Worm (Caenorhabditis elegans) whole organism, young adult: Measurements from ENCODE around the gene F10D7.10.

Experiments
- B0261.1 ChIP-seq: sonication (generic microtip); optimal IDR thresholded peaks from 2 replicates; lab custom pipeline; 2016; ENCODE audit warnings: mild to moderate bottlenecking, missing genetic modification characterization, moderate library complexity, missing compliant biosample characterization
- F22D6.2 ChIP-seq: sonication (generic microtip); optimal IDR thresholded peaks from 2 replicates; lab custom pipeline; 2016; ENCODE audit warnings: mild to moderate bottlenecking, missing genetic modification characterization, missing compliant biosample characterization
- F23B12.7 ChIP-seq: sonication (generic microtip); optimal IDR thresholded peaks from 2 replicates; lab custom pipeline; 2017; ENCODE audit warnings: missing genetic modification characterization, mild to moderate bottlenecking, missing compliant biosample characterization, antibody characterized with exemption, moderate library complexity; ENCODE audit not compliant: insufficient read depth
- F52B5.7 ChIP-seq: sonication (generic microtip); optimal IDR thresholded peaks from 2 replicates; lab custom pipeline; 2016; ENCODE audit warnings: mild to moderate bottlenecking, missing genetic modification characterization, missing compliant biosample characterization
- K12H6.12 ChIP-seq: fragments of 200-800 bp; sonication (Bioruptor generic); optimal IDR thresholded peaks from 2 replicates; lab custom pipeline; 2018; ENCODE audit warnings: mild to moderate bottlenecking, missing genetic modification characterization, missing compliant biosample characterization
- T26A5.8 ChIP-seq: sonication (generic microtip); optimal IDR thresholded peaks from 2 replicates; lab custom pipeline; 2016; ENCODE audit warnings: missing genetic modification characterization, missing compliant biosample characterization
- Y53F4B.3 ChIP-seq: fragments of 200-800 bp; sonication (Bioruptor generic); IDR thresholded peaks from 2 replicates; pipeline ENCODE4 v1.3.6; 2022; ENCODE audit warnings: missing genetic modification reagents, missing genetic modification characterization, missing compliant biosample characterization
- ZK185.1 ChIP-seq: sonication (generic microtip); optimal IDR thresholded peaks from 2 replicates; lab custom pipeline; 2016; ENCODE audit warnings: mild to moderate bottlenecking, missing genetic modification characterization, missing compliant biosample characterization; ENCODE audit not compliant: poor library complexity, severe bottlenecking
- akir-1 ChIP-seq: fragments of 200-800 bp; sonication (Bioruptor generic); optimal IDR thresholded peaks from 2 replicates; lab custom pipeline; 2018; ENCODE audit warnings: mild to moderate bottlenecking, missing genetic modification characterization, moderate library complexity, missing compliant biosample characterization
- aptf-2 ChIP-seq: fragments of 200-800 bp; sonication (Bioruptor generic); conservative IDR thresholded peaks from 2 replicates; pipeline ENCODE4 v1.3.6; 2022; ENCODE audit warnings: missing genetic modification reagents, missing genetic modification characterization, missing compliant biosample characterization
- aptf-3 ChIP-seq: fragments of 200-800 bp; sonication (Bioruptor generic); IDR thresholded peaks from 2 replicates; pipeline ENCODE4 v1.3.6; 2022; ENCODE audit warnings: missing genetic modification characterization, missing compliant biosample characterization
- bed-1 ChIP-seq: fragments of 200-800 bp; sonication (Bioruptor generic); IDR thresholded peaks from 2 replicates; pipeline ENCODE4 v1.3.6; 2022; ENCODE audit warnings: missing genetic modification reagents, missing genetic modification characterization, missing compliant biosample characterization
- cebp-1 ChIP-seq, 2 experiments: fragments of 200-800 bp in 1 of 2; sonication (Bioruptor generic) in 1 of 2; sonication (generic microtip) in 1 of 2; IDR thresholded peaks in 1 of 2; optimal IDR thresholded peaks in 1 of 2; 2 replicates each; pipeline versions ENCODE4 v1.3.6 to Lab custom; 2017 to 2022; ENCODE audit warnings: missing compliant biosample characterization in 2 of 2, missing genetic modification characterization in 2 of 2, mild to moderate bottlenecking in 1 of 2, missing genetic modification reagents in 1 of 2, moderate library complexity in 1 of 2
- cebp-2 ChIP-seq: fragments of 200-800 bp; sonication (Bioruptor generic); IDR thresholded peaks from 2 replicates; pipeline ENCODE4 v1.3.6; 2022; ENCODE audit warnings: missing genetic modification characterization, missing compliant biosample characterization
- ceh-79 ChIP-seq: sonication (generic microtip); optimal IDR thresholded peaks from 2 replicates; lab custom pipeline; 2017; ENCODE audit warnings: mild to moderate bottlenecking, missing genetic modification characterization, missing compliant biosample characterization
- egl-18 ChIP-seq: fragments of 200-800 bp; sonication (Bioruptor generic); IDR thresholded peaks from 2 replicates; pipeline ENCODE4 v1.3.6; 2022; ENCODE audit warnings: missing genetic modification reagents, missing genetic modification characterization, missing compliant biosample characterization
- ets-4 ChIP-seq: fragments of 200-800 bp; sonication (Bioruptor generic); optimal IDR thresholded peaks from 2 replicates; lab custom pipeline; 2018; ENCODE audit warnings: mild to moderate bottlenecking, missing genetic modification characterization, missing compliant biosample characterization
- hsf-1 ChIP-seq: fragments of 200-800 bp; sonication (Bioruptor generic); IDR thresholded peaks from 2 replicates; pipeline ENCODE4 v1.3.6; 2022; ENCODE audit warnings: missing genetic modification reagents, missing genetic modification characterization, missing compliant biosample characterization
- let-526 ChIP-seq: fragments of 200-800 bp; sonication (Bioruptor generic); IDR thresholded peaks from 2 replicates; pipeline ENCODE4 v1.3.6; 2022; ENCODE audit warnings: missing genetic modification reagents, missing genetic modification characterization, missing compliant biosample characterization
- let-607 ChIP-seq, 2 experiments: fragments of 200-800 bp in 1 of 2; sonication (Bioruptor generic) in 1 of 2; sonication (generic microtip) in 1 of 2; optimal IDR thresholded peaks; 2 replicates each; lab custom pipeline; 2016 to 2018; ENCODE audit warnings: mild to moderate bottlenecking in 2 of 2, missing compliant biosample characterization in 2 of 2, missing genetic modification characterization in 2 of 2, moderate library complexity in 2 of 2, missing genotype in 1 of 2
- lin-26 ChIP-seq: fragments of 200-800 bp; sonication (Bioruptor generic); IDR thresholded peaks from 2 replicates; pipeline ENCODE4 v1.3.6; 2022; ENCODE audit warnings: missing genetic modification reagents, missing genetic modification characterization, missing compliant biosample characterization
- lsl-1 ChIP-seq: fragments of 200-800 bp; sonication (Bioruptor generic); optimal IDR thresholded peaks from 2 replicates; lab custom pipeline; 2018; ENCODE audit warnings: mild to moderate bottlenecking, missing genetic modification characterization, moderate library complexity, missing compliant biosample characterization
- madf-10 ChIP-seq: sonication (generic microtip); optimal IDR thresholded peaks from 2 replicates; lab custom pipeline; 2016; ENCODE audit warnings: mild to moderate bottlenecking, missing genetic modification characterization, missing compliant biosample characterization
- madf-3 ChIP-seq: fragments of 200-800 bp; sonication (Bioruptor generic); IDR thresholded peaks from 2 replicates; pipeline ENCODE4 v1.3.6; 2022; ENCODE audit warnings: missing genetic modification reagents, missing genetic modification characterization, missing compliant biosample characterization
- madf-6 ChIP-seq: fragments of 200-800 bp; sonication (Bioruptor generic); IDR thresholded peaks from 2 replicates; pipeline ENCODE4 v1.3.6; 2022; ENCODE audit warnings: missing genetic modification reagents, missing genetic modification characterization, missing compliant biosample characterization
- mes-4 ChIP-seq: sonication (generic microtip); optimal IDR thresholded peaks from 2 replicates; lab custom pipeline; 2016; ENCODE audit warnings: missing genotype, missing genetic modification characterization, missing compliant biosample characterization
- nhr-120 ChIP-seq: fragments of 200-800 bp; sonication (Bioruptor generic); IDR thresholded peaks from 2 replicates; pipeline ENCODE4 v1.3.6; 2022; ENCODE audit warnings: missing genetic modification characterization, missing compliant biosample characterization
- nhr-179 ChIP-seq: sonication (generic microtip); optimal IDR thresholded peaks from 2 replicates; lab custom pipeline; 2016; ENCODE audit warnings: mild to moderate bottlenecking, missing genetic modification characterization, missing compliant biosample characterization
- nhr-27 ChIP-seq: fragments of 200-800 bp; sonication (Bioruptor generic); optimal IDR thresholded peaks from 2 replicates; lab custom pipeline; 2018; ENCODE audit warnings: mild to moderate bottlenecking, missing genetic modification characterization, moderate library complexity, missing compliant biosample characterization
- pbrm-1 ChIP-seq: fragments of 200-800 bp; sonication (Bioruptor generic); IDR thresholded peaks from 2 replicates; pipeline ENCODE4 v1.3.6; 2022; ENCODE audit warnings: missing genetic modification reagents, missing genetic modification characterization, missing compliant biosample characterization
- rec-8 ChIP-seq, 2 experiments: sonication (generic microtip); optimal IDR thresholded peaks; 2 replicates each; lab custom pipeline; 2016; ENCODE audit warnings: mild to moderate bottlenecking in 2 of 2, missing genetic modification characterization in 2 of 2, missing genetic modification reagents in 2 of 2, missing genotype in 2 of 2, missing biosample characterization in 1 of 2, missing compliant biosample characterization in 1 of 2, moderate library complexity in 1 of 2
- repo-1 ChIP-seq: sonication (generic microtip); optimal IDR thresholded peaks from 2 replicates; lab custom pipeline; 2017; ENCODE audit warnings: mild to moderate bottlenecking, missing genetic modification characterization, missing compliant biosample characterization
- rpc-1 ChIP-seq, 2 experiments: fragments of 150-350 bp in 1 of 2; sonication (generic microtip) in 1 of 2; optimal IDR thresholded peaks; 2 replicates each; lab custom pipeline; 2014 to 2018; ENCODE audit warnings: missing biosample characterization in 1 of 2, missing genetic modification characterization in 1 of 2, missing genetic modification reagents in 1 of 2, missing genotype in 1 of 2
- sea-2 ChIP-seq: fragments of 200-800 bp; sonication (Bioruptor generic); IDR thresholded peaks from 2 replicates; pipeline ENCODE4 v1.3.6; 2022; ENCODE audit warnings: missing genetic modification characterization, missing compliant biosample characterization
- somi-1 ChIP-seq: fragments of 200-800 bp; sonication (Bioruptor generic); optimal IDR thresholded peaks from 2 replicates; lab custom pipeline; 2018; ENCODE audit warnings: mild to moderate bottlenecking, missing genetic modification characterization, missing compliant biosample characterization
- sptf-2 ChIP-seq: fragments of 200-800 bp; sonication (Bioruptor generic); optimal IDR thresholded peaks from 2 replicates; lab custom pipeline; 2018; ENCODE audit warnings: mild to moderate bottlenecking, missing genetic modification characterization, missing compliant biosample characterization
- tbx-9 ChIP-seq: sonication (generic microtip); optimal IDR thresholded peaks from 2 replicates; lab custom pipeline; 2016; ENCODE audit warnings: borderline replicate concordance, missing genetic modification characterization, inconsistent platforms, missing compliant biosample characterization
- unc-130 ChIP-seq: sonication (generic microtip); optimal IDR thresholded peaks from 2 replicates; lab custom pipeline; 2016; ENCODE audit warnings: missing genetic modification reagents, missing genetic modification characterization, missing compliant biosample characterization
- zfh-2 ChIP-seq: fragments of 200-800 bp; sonication (Bioruptor generic); conservative IDR thresholded peaks from 2 replicates; pipeline ENCODE4 v1.3.6; 2022; ENCODE audit warnings: missing genetic modification reagents, missing genetic modification characterization, missing compliant biosample characterization
- zim-3 ChIP-seq: sonication (generic microtip); optimal IDR thresholded peaks from 2 replicates; lab custom pipeline; 2017; ENCODE audit warnings: mild to moderate bottlenecking, missing genetic modification characterization, moderate library complexity, missing compliant biosample characterization
- ztf-25 ChIP-seq: fragments of 200-800 bp; sonication (Bioruptor generic); IDR thresholded peaks from 2 replicates; pipeline ENCODE4 v1.3.6; 2022; ENCODE audit warnings: missing genetic modification reagents, missing genetic modification characterization, missing compliant biosample characterization
- ztf-3 ChIP-seq: fragments of 200-800 bp; sonication (Bioruptor generic); optimal IDR thresholded peaks from 2 replicates; lab custom pipeline; 2018; ENCODE audit warnings: mild to moderate bottlenecking, missing genetic modification characterization, missing compliant biosample characterization

F10D7.10 gene

DNA sequence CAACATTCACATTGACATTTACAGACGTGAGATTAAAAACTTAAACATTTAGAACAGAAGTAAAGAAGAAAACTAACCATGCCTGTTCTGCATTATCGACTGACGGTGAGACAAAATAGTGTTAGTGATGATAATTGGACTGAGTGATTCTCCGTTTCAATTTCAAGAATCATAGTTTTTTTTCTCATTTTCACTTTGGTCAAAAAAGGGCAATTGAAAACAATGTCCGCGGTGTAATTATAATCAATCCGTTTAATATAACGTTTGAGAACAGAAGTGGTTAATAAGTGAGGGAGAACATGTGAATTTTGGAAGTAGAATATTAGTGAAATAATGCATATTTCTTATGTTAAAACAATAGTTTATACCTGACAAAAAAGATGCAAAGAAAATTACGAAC, at the start of gene F10D7.10:
F10D7.10 (minus strand) TSS at position 101 of the 400 bp plus-strand sequence.
- TF ChIP-seq ztf-3 (GFP tag; lab: Kevin White, UChicago), result no peak
- TF ChIP-seq let-607 (tag; optimal IDR thresholded peaks at IDR 0.05; lab: Kevin White, UChicago), result no peak
- TF ChIP-seq nhr-27, result no peak
- TF ChIP-seq madf-6, result no peak
- no peak for TF ChIP-seq zim-3 (tag; lab: Kevin White, UChicago)
- no peak for TF ChIP-seq bed-1 (GFP tag; lab: Robert Waterston, UW)
- TF ChIP-seq ztf-25, result no peak
- no peak for TF ChIP-seq sea-2
- no peak for TF ChIP-seq cebp-2 (GFP tag; lab: Robert Waterston, UW)
- TF ChIP-seq zfh-2 (GFP tag; lab: Robert Waterston, UW), result no peak
- no peak for TF ChIP-seq somi-1 (GFP tag; lab: Kevin White, UChicago)
- TF ChIP-seq hsf-1 (GFP tag; lab: Robert Waterston, UW), result no peak

- TF ChIP-seq F23B12.7 (no peak), rpc-1 (optimal IDR thresholded peaks at IDR 0.05; lab: Kevin White, UChicago) (no peak), rpc-1 (tag; optimal IDR thresholded peaks at IDR 0.05; lab: Kevin White, UChicago) (no peak)
Measured at ce11 chrX:17428803-17429202, 49.2 kb upstream of the F10D7.10 start, which contains the start of gene pbo-6. Gene pbo-6, plus strand, starts transcription at chrX:17429042.

DNA sequence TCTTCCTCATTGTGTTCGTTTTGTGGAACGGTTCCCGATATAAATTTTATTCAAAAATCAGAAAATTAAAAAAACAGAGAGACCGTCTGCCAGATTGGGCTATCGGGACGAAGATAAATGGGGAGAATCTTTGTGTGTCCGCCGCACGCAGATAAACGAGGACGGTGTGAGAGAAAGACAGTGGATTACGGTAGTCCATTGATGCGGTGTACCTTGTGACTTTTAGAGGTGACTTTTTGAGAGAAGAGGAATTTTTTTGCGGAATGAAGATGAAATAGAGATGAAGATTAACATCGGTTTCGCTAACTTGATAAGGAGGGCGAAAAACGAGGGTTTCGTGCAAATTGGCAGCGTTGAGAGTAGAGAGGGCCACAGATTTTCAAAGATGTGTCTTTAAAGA, 48.2 kb upstream of the F10D7.10 start:
- TF ChIP-seq lin-26 (GFP tag; lab: Robert Waterston, UW) (0 out of 2 replicates have a peak, but pooled peaks have one; percentile 30), Y53F4B.3 (GFP tag; lab: Robert Waterston, UW) (no peak), F22D6.2 (tag; lab: Kevin White, UChicago) (no peak), B0261.1 (no peak)
- TF ChIP-seq, all 124 proteins: peak for 1

- TF ChIP-seq rec-8 (tag; optimal IDR thresholded peaks at IDR 0.05; lab: Kevin White, UChicago) (no peak), zim-3 (tag; lab: Kevin White, UChicago) (no peak), tbx-9 (no peak), nhr-27 (no peak), T26A5.8 (tag; lab: Kevin White, UChicago) (no peak), repo-1 (tag; lab: Kevin White, UChicago) (no peak), sptf-2 (GFP tag; lab: Kevin White, UChicago) (no peak), F52B5.7 (tag; lab: Kevin White, UChicago) (no peak), ets-4 (GFP tag; lab: Kevin White, UChicago) (no peak), nhr-120 (no peak), ZK185.1 (no peak), madf-3 (GFP tag; lab: Robert Waterston, UW) (no peak), K12H6.12 (no peak), pbrm-1 (GFP tag; lab: Robert Waterston, UW) (no peak), akir-1 (no peak), let-526 (no peak)
Measured at ce11 chrX:17426712-17427111, 47.1 kb upstream of the F10D7.10 start.

- TF ChIP-seq lsl-1 (no peak), nhr-179 (tag; lab: Kevin White, UChicago) (no peak), akir-1 (no peak), madf-6 (no peak), mes-4 (tag; lab: Kevin White, UChicago) (no peak), cebp-2 (GFP tag; lab: Robert Waterston, UW) (no peak), ceh-79 (tag; lab: Kevin White, UChicago) (no peak), madf-10 (tag; lab: Kevin White, UChicago) (no peak), unc-130 (GFP tag; lab: Kevin White, UChicago) (no peak), aptf-2 (GFP tag; lab: Robert Waterston, UW) (no peak), aptf-3 (no peak), egl-18 (GFP tag; lab: Robert Waterston, UW) (no peak), cebp-1 (GFP tag; IDR thresholded peaks at IDR 0.05; lab: Robert Waterston, UW) (no peak), cebp-1 (tag; optimal IDR thresholded peaks at IDR 0.05; lab: Kevin White, UChicago) (no peak)
- TF ChIP-seq, all 124 proteins: peak for 0
Measured at ce11 chrX:17424595-17424913, 45.0 kb upstream of the F10D7.10 start.
